Worm (Caenorhabditis elegans) whole organism, L4/young adult: ENCODE results near the gene bus-4.

Experiments used
- dao-5 ChIP-seq: sonication (generic microtip); optimal IDR thresholded peaks from 2 replicates; lab custom pipeline; 2016; ENCODE audit warnings: missing genotype, missing genetic modification characterization, moderate library complexity, missing compliant biosample characterization
- him-1 ChIP-seq: sonication (generic microtip); optimal IDR thresholded peaks from 2 replicates; lab custom pipeline; 2016; ENCODE audit warnings: missing genotype, missing genetic modification reagents, missing genetic modification characterization, missing compliant biosample characterization

- no peak for TF ChIP-seq him-1
- TF ChIP-seq dao-5 (tag; lab: Kevin White, UChicago): no peak
These were observed 36.5 kb downstream of the bus-4 start, which contains the start of gene K08F11.1 for ce11 chrIV:4724562-4724961.
